Fruit fly (Drosophila melanogaster): ENCODE results near the gene Xe7.

Xe7 gene

DNA sequence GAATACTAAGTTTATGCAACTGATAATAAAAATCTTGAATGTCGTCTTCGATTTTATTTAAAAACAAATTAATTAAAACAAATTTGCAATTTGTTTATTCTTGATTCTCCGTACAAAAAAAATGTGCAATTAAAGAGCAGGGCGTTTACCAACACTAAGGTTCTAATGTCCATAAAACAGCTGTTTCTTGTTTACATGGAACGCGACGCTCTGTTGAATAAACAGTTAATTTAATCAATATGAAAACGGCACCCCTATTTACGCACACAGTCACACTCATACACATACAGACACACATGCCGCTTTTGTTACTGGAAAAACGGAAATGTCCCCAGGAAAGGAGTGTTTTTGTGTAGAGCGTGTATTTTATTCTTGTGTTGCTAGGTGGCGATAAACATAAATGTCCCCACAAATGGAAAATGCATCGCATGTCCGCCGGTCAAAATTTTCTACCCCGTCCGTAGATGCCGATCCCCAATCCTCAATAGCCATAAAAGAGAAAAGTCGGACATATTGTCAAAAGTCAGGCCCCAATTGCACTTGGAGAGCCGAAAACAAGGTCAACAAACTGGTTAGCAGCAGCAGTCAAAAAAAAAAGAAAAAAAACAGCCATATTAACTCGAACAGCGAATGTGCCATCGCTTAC is 46.0 kb downstream of the Xe7 start (continued):
- no peak for TF ChIP-seq Blimp-1 (GFP tag; optimal IDR thresholded peaks at IDR 0.05)
- no peak for TF ChIP-seq CG10631 (GFP tag; optimal IDR thresholded peaks at IDR 0.05)
- TF ChIP-seq CG1621 (tag; optimal IDR thresholded peaks at IDR 0.05), result peak; percentile 31
- peak; percentile 98 for TF ChIP-seq fkh (GFP tag; optimal IDR thresholded peaks at IDR 0.05)
- TF ChIP-seq Sox14 (GFP tag; optimal IDR thresholded peaks at IDR 0.05), result no peak
- no peak for TF ChIP-seq CG3919 (GFP tag; optimal IDR thresholded peaks at IDR 0.05)
- peak; percentile 48 for TF ChIP-seq Met (GFP tag; optimal IDR thresholded peaks at IDR 0.05)
- TF ChIP-seq achi (GFP tag; optimal IDR thresholded peaks at IDR 0.05), result peak; percentile 11
- no peak for TF ChIP-seq Eip93F (GFP tag; optimal IDR thresholded peaks at IDR 0.05)
- peak; percentile 35 for TF ChIP-seq Sox102F (GFP tag; optimal IDR thresholded peaks at IDR 0.05)
- TF ChIP-seq OdsH (GFP tag; optimal IDR thresholded peaks at IDR 0.05), result no peak
- no peak for TF ChIP-seq Ets96B (tag; optimal IDR thresholded peaks at IDR 0.05)
- peak; percentile 8 for TF ChIP-seq spab (GFP tag; optimal IDR thresholded peaks at IDR 0.05)
- no peak for TF ChIP-seq CG6276 (GFP tag; optimal IDR thresholded peaks at IDR 0.05)
- peak; percentile 28 for TF ChIP-seq CG16779 (tag; optimal IDR thresholded peaks at IDR 0.05)
- TF ChIP-seq CG6854 (GFP tag; optimal IDR thresholded peaks at IDR 0.05), result no peak

DNA sequence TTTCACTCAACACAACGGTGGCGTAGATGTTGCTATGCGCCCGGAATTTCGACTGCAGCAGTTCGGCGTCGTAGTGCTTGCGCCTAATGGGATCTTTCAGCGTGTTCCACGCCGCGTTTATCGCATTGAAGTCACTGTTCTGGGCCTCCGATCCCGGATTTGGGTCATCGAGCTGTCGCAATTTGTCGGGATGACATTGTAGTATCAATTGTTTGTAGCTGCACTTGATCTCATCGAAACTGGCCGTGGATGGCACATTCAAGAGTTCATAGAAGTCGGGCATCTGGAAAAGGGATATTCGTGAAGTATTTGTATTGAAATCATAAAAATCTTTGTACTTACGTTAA is 46.8 kb downstream of the Xe7 start:
- TF ChIP-seq dsx (GFP tag; optimal IDR thresholded peaks at IDR 0.05; ENCODE audit: poor library complexity, severe bottlenecking) (no peak), svp (GFP tag) (peak; percentile 91), Eip78C (GFP tag) (peak; percentile 18)

DNA sequence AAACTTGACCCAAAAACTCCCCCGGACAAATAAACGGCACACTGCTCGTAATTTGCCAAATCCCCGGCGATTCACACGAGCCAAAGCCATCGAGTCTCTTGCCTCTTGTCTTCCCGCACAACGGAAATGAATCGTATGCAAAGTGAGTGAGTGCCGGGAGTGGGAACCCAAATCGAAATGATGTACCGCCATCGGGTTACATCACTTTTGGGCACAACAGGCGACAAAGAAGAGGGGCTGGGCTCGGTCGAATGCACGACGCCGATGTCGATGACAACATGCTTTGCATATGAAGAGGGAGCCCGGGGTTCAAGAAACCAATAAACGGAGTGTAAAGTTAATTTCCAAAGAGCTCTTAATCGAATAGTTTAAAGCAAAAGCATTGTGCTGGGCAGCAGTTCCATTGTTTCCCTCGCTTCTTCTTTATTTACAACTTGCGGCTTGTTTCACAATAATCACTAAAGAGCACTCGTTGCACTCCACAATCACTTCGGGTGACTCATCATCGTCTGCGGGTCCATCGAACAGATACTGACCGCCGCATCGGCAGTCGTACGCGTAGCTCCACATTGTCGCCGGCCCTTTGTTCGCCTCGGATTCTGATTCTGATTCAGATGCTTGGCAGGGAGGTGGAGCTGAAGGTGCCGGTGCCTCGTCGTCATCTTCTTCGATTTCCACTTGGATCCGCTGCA is 47.3 kb downstream of the Xe7 start:
- TF ChIP-seq Lpt (GFP tag; optimal IDR thresholded peaks at IDR 0.05), result no peak
- peak; percentile 65 for TF ChIP-seq CG6808 (GFP tag; optimal IDR thresholded peaks at IDR 0.05)
- no peak for TF ChIP-seq salr (GFP tag; optimal IDR thresholded peaks at IDR 0.05)
- peak; percentile 19 for TF ChIP-seq Eip75B (GFP tag; optimal IDR thresholded peaks at IDR 0.05)
- TF ChIP-seq CG9139 (GFP tag; optimal IDR thresholded peaks at IDR 0.05), result peak; percentile 69
- peak; percentile 62 for TF ChIP-seq CG1621 (tag; optimal IDR thresholded peaks at IDR 0.05)
- no peak for TF ChIP-seq Ets21C (GFP tag; optimal IDR thresholded peaks at IDR 0.05)
- peak; percentile 55 for TF ChIP-seq spab (GFP tag; optimal IDR thresholded peaks at IDR 0.05)
- TF ChIP-seq vri (GFP tag; optimal IDR thresholded peaks at IDR 0.05), result peak; percentile 72
- no peak for TF ChIP-seq fkh (GFP tag; optimal IDR thresholded peaks at IDR 0.05)
- TF ChIP-seq Hr39 (GFP tag; optimal IDR thresholded peaks at IDR 0.05), result no peak
- no peak for TF ChIP-seq CG10631 (GFP tag; optimal IDR thresholded peaks at IDR 0.05)
- TF ChIP-seq esn (GFP tag; optimal IDR thresholded peaks at IDR 0.05), result no peak
- no peak for TF ChIP-seq CG11902 (GFP tag; optimal IDR thresholded peaks at IDR 0.05)
- TF ChIP-seq dsx (GFP tag; optimal IDR thresholded peaks at IDR 0.05; ENCODE audit: poor library complexity, severe bottlenecking), result peak; percentile 70
- TF ChIP-seq Met (GFP tag; optimal IDR thresholded peaks at IDR 0.05), result no peak
- peak; percentile 85 for TF ChIP-seq Sox14 (GFP tag; optimal IDR thresholded peaks at IDR 0.05)
- TF ChIP-seq CG6854 (GFP tag; optimal IDR thresholded peaks at IDR 0.05), result peak; percentile 46
- no peak for TF ChIP-seq CG34406 (GFP tag; optimal IDR thresholded peaks at IDR 0.05)
- TF ChIP-seq net (GFP tag; optimal IDR thresholded peaks at IDR 0.05), result peak; percentile 6
- TF ChIP-seq CG11762 (GFP tag; optimal IDR thresholded peaks at IDR 0.05; ENCODE audit: insufficient read depth), result no peak
- peak; percentile 22 for TF ChIP-seq CG16779 (tag; optimal IDR thresholded peaks at IDR 0.05)
- peak; percentile 25 for TF ChIP-seq CG10669 (GFP tag; optimal IDR thresholded peaks at IDR 0.05)
- no peak for TF ChIP-seq achi (GFP tag; optimal IDR thresholded peaks at IDR 0.05)
- TF ChIP-seq CG6163 (GFP tag; IDR thresholded peaks at IDR 0.05), result peak; percentile 15; the same call in 1 of the 3 replicates
- TF ChIP-seq CG4318 (GFP tag; optimal IDR thresholded peaks at IDR 0.05), result no peak
- TF ChIP-seq CG7368 (GFP tag; optimal IDR thresholded peaks at IDR 0.05), result no peak
- TF ChIP-seq CG3919 (GFP tag; optimal IDR thresholded peaks at IDR 0.05), result peak; percentile 28
- no peak for TF ChIP-seq CG31627 (GFP tag; optimal IDR thresholded peaks at IDR 0.05)
- TF ChIP-seq dac (GFP tag; optimal IDR thresholded peaks at IDR 0.05), result no peak
- TF ChIP-seq fd85E (GFP tag; optimal IDR thresholded peaks at IDR 0.05), result no peak
- peak; percentile 70 for TF ChIP-seq Eip78C (GFP tag)
- 0 out of 3 replicates have a peak, but pooled peaks have one; percentile 25 for TF ChIP-seq CG8119 (GFP tag; IDR thresholded peaks at IDR 0.05)
- TF ChIP-seq ss (GFP tag; optimal IDR thresholded peaks at IDR 0.05), result peak; percentile 85 to 86
- TF ChIP-seq CG6276 (GFP tag; optimal IDR thresholded peaks at IDR 0.05), result peak; percentile 67
- no peak for TF ChIP-seq CG8632 (GFP tag; optimal IDR thresholded peaks at IDR 0.05)
- TF ChIP-seq CG15336 (GFP tag; IDR thresholded peaks at IDR 0.05), result peak; percentile 26; the same call in 1 of the 2 replicates
